Fruit fly (Drosophila melanogaster): ENCODE measurements around the gene CG12099.

Gene CG12099

dm6 chr3L:1517274-1518047 lies 40.8 kb downstream of the CG12099 start (continued):
- TF ChIP-seq Nf-YA (GFP tag; IDR thresholded peaks at IDR 0.05) (no peak), CG9817 (tag; optimal IDR thresholded peaks at IDR 0.05) (no peak), CG1603 (tag; optimal IDR thresholded peaks at IDR 0.05) (peak; percentile 79), ase (GFP tag; IDR thresholded peaks at IDR 0.05) (no peak), HmgZ (tag; optimal IDR thresholded peaks at IDR 0.05) (peak; percentile 36), psq (GFP tag; optimal IDR thresholded peaks at IDR 0.05) (no peak), CG6272 (GFP tag; IDR thresholded peaks at IDR 0.05) (no peak), Taf1 (GFP tag; IDR thresholded peaks at IDR 0.05) (peak; percentile 44; the same call in 1 of the 2 replicates), ken (GFP tag; IDR thresholded peaks at IDR 0.05) (peak; percentile 63; the same call in 2 of the 3 replicates), CkIIα-i1 (GFP tag; IDR thresholded peaks at IDR 0.05) (no peak), Bdp1 (GFP tag; optimal IDR thresholded peaks at IDR 0.05) (peak; percentile 50), Sry-δ (GFP tag; optimal IDR thresholded peaks at IDR 0.05) (peak; percentile 96), D19A (tag; optimal IDR thresholded peaks at IDR 0.05) (no peak), ara (GFP tag; IDR thresholded peaks at IDR 0.05) (peak; percentile 66), bab2 (GFP tag; optimal IDR thresholded peaks at IDR 0.05) (peak; percentile 70), mirr (GFP tag; optimal IDR thresholded peaks at IDR 0.05) (peak; percentile 16), CG3995 (GFP tag; optimal IDR thresholded peaks at IDR 0.05) (peak; percentile 94), Rfx (GFP tag; IDR thresholded peaks at IDR 0.05) (peak; percentile 22; the same call in 1 of the 2 replicates), Hr78 (GFP tag; optimal IDR thresholded peaks at IDR 0.05) (no peak), Nf-YC (tag; optimal IDR thresholded peaks at IDR 0.05) (no peak), hkb (optimal IDR thresholded peaks at IDR 0.05) (no peak), hkb (GFP tag; IDR thresholded peaks at IDR 0.05) (peak; percentile 78), CG7271 (tag; optimal IDR thresholded peaks at IDR 0.05) (peak; percentile 16), CG3847 (GFP tag; IDR thresholded peaks at IDR 0.05) (peak; percentile 41), BEAF-32 (GFP tag; optimal IDR thresholded peaks at IDR 0.05) (peak; percentile 94), nmo (GFP tag; optimal IDR thresholded peaks at IDR 0.05) (peak; percentile 51), tx (GFP tag; optimal IDR thresholded peaks at IDR 0.05) (peak; percentile 69), CG9727 (GFP tag; optimal IDR thresholded peaks at IDR 0.05) (peak; percentile 41), ac (GFP tag; optimal IDR thresholded peaks at IDR 0.05) (no peak), pb (GFP tag; optimal IDR thresholded peaks at IDR 0.05) (no peak), Trl (optimal IDR thresholded peaks at IDR 0.05) (no peak), Trl (GFP tag; optimal IDR thresholded peaks at IDR 0.05) (peak; percentile 77), Hr51 (GFP tag; optimal IDR thresholded peaks at IDR 0.05) (peak in 1 of 2 experiments; percentile 67), CG7987 (GFP tag; optimal IDR thresholded peaks at IDR 0.05) (no peak), CG4730 (GFP tag; IDR thresholded peaks at IDR 0.05) (no peak), CG10543 (GFP tag; optimal IDR thresholded peaks at IDR 0.05) (peak; percentile 22), crp (GFP tag; optimal IDR thresholded peaks at IDR 0.05) (peak; percentile 73 to 95), seq (GFP tag; IDR thresholded peaks at IDR 0.05) (0 out of 2 replicates have a peak, but pooled peaks have one; percentile 32), GATAe (GFP tag; conservative IDR thresholded peaks at IDR 0.05) (no peak), nerfin-2 (GFP tag; IDR thresholded peaks at IDR 0.05; ENCODE audit: partially characterized antibody) (peak; percentile 65), ham (GFP tag; IDR thresholded peaks at IDR 0.05) (no peak), PHDP (tag; optimal IDR thresholded peaks at IDR 0.05) (no peak), Atf3 (GFP tag; optimal IDR thresholded peaks at IDR 0.05) (peak; percentile 53), CG10267 (tag; optimal IDR thresholded peaks at IDR 0.05) (peak; percentile 97), CG17186 (GFP tag; optimal IDR thresholded peaks at IDR 0.05) (peak; percentile 93), CG2678 (tag; optimal IDR thresholded peaks at IDR 0.05) (no peak), jumu (GFP tag; optimal IDR thresholded peaks at IDR 0.05) (peak; percentile 80), aop (GFP tag; IDR thresholded peaks at IDR 0.05) (no peak), Myb (GFP tag; optimal IDR thresholded peaks at IDR 0.05) (peak; percentile 100), ind (GFP tag; optimal IDR thresholded peaks at IDR 0.05) (peak; percentile 77)
